Worm (Caenorhabditis elegans) whole organism, mixed stage, embryonic: Measurements from ENCODE around the gene C05C10.8.

ENCODE experiments used
- M03D4.4 ChIP-seq: sonication (generic microtip); optimal IDR thresholded peaks from 2 replicates; lab custom pipeline; 2017; ENCODE audit warnings: mild to moderate bottlenecking, missing genetic modification characterization, missing compliant biosample characterization
- bed-3 ChIP-seq: fragments of 200-800 bp; sonication (Bioruptor generic); optimal IDR thresholded peaks from 3 replicates; lab custom pipeline; 2018; ENCODE audit warnings: mild to moderate bottlenecking, missing genetic modification characterization, moderate library complexity, missing compliant biosample characterization
- blmp-1 ChIP-seq: fragments of 150-350 bp; optimal IDR thresholded peaks from 2 replicates; lab custom pipeline; 2014; ENCODE audit warnings: missing biosample characterization, missing genetic modification characterization
- ceh-43 ChIP-seq: fragments of 200-800 bp; sonication (Bioruptor generic); optimal IDR thresholded peaks from 2 replicates; lab custom pipeline; 2018; ENCODE audit warnings: mild to moderate bottlenecking, missing genetic modification characterization, moderate library complexity, missing compliant biosample characterization
- ceh-83 ChIP-seq: fragments of 200-800 bp; sonication (Bioruptor generic); optimal IDR thresholded peaks from 2 replicates; lab custom pipeline; 2018; ENCODE audit warnings: mild to moderate bottlenecking, missing genetic modification characterization, missing compliant biosample characterization
- cnd-1 ChIP-seq: fragments of 200-800 bp; sonication (Bioruptor generic); optimal IDR thresholded peaks from 2 replicates; lab custom pipeline; 2018; ENCODE audit warnings: mild to moderate bottlenecking, missing genetic modification characterization, missing compliant biosample characterization
- drap-1 ChIP-seq: fragments of 200-800 bp; sonication (Bioruptor generic); optimal IDR thresholded peaks from 3 replicates; lab custom pipeline; 2018; ENCODE audit warnings: mild to moderate bottlenecking, missing genetic modification characterization, missing compliant biosample characterization
- elt-1 ChIP-seq: sonication (generic microtip); optimal IDR thresholded peaks from 2 replicates; lab custom pipeline; 2017; ENCODE audit warnings: missing genetic modification characterization, mild to moderate bottlenecking, missing compliant biosample characterization, antibody characterized with exemption, moderate library complexity, borderline replicate concordance; ENCODE audit not compliant: insufficient read depth
- elt-3 ChIP-seq: fragments of 150-350 bp; optimal IDR thresholded peaks from 2 replicates; lab custom pipeline; 2014; ENCODE audit warnings: missing biosample characterization, missing genetic modification characterization
- flh-1 ChIP-seq: fragments of 200-800 bp; sonication (Bioruptor generic); optimal IDR thresholded peaks from 2 replicates; lab custom pipeline; 2018; ENCODE audit warnings: mild to moderate bottlenecking, missing genetic modification characterization, moderate library complexity, missing compliant biosample characterization
- ham-2 ChIP-seq: fragments of 200-800 bp; sonication (Bioruptor generic); optimal IDR thresholded peaks from 2 replicates; lab custom pipeline; 2018; ENCODE audit warnings: mild to moderate bottlenecking, missing genetic modification characterization, missing compliant biosample characterization
- hlh-1 ChIP-seq: fragments of 150-350 bp; optimal IDR thresholded peaks from 2 replicates; lab custom pipeline; 2014; ENCODE audit warnings: missing biosample characterization, missing genetic modification reagents, missing genetic modification characterization
- lin-13 ChIP-seq: fragments of 150-350 bp; optimal IDR thresholded peaks from 2 replicates; lab custom pipeline; 2014; ENCODE audit warnings: missing biosample characterization, missing genetic modification characterization
- lin-32 ChIP-seq: fragments of 200-800 bp; sonication (Bioruptor generic); optimal IDR thresholded peaks from 2 replicates; lab custom pipeline; 2018; ENCODE audit warnings: mild to moderate bottlenecking, missing genetic modification characterization, missing compliant biosample characterization
- lsy-2 ChIP-seq: fragments of 150-350 bp; optimal IDR thresholded peaks from 2 replicates; lab custom pipeline; 2014; ENCODE audit warnings: missing biosample characterization, missing genetic modification characterization
- mab-5 ChIP-seq: fragments of 150-350 bp; optimal IDR thresholded peaks from 2 replicates; lab custom pipeline; 2014; ENCODE audit warnings: missing biosample characterization, missing genetic modification characterization
- mep-1 ChIP-seq: fragments of 150-350 bp; optimal IDR thresholded peaks from 2 replicates; lab custom pipeline; 2017; ENCODE audit warnings: missing biosample characterization, missing genetic modification reagents, missing genetic modification characterization, inconsistent platforms
- nhr-12 ChIP-seq: fragments of 150-350 bp; optimal IDR thresholded peaks from 2 replicates; lab custom pipeline; 2014; ENCODE audit warnings: missing biosample characterization, missing genetic modification characterization
- nhr-2 ChIP-seq: fragments of 150-350 bp; optimal IDR thresholded peaks from 2 replicates; lab custom pipeline; 2014; ENCODE audit warnings: missing biosample characterization, missing genetic modification characterization
- nhr-237 ChIP-seq: fragments of 150-350 bp; optimal IDR thresholded peaks from 2 replicates; lab custom pipeline; 2014; ENCODE audit warnings: missing biosample characterization, missing genetic modification characterization
- nhr-28 ChIP-seq: fragments of 150-350 bp; optimal IDR thresholded peaks from 2 replicates; lab custom pipeline; 2014; ENCODE audit warnings: missing biosample characterization, missing genetic modification characterization
- nhr-76 ChIP-seq: sonication (generic microtip); optimal IDR thresholded peaks from 2 replicates; lab custom pipeline; 2017; ENCODE audit warnings: missing biosample characterization, missing genetic modification characterization
- pha-4 ChIP-seq: fragments of 150-350 bp; optimal IDR thresholded peaks from 2 replicates; lab custom pipeline; 2018; ENCODE audit warnings: missing biosample characterization, missing genetic modification reagents, missing genetic modification characterization
- sem-2 ChIP-seq: fragments of 200-800 bp; sonication (Bioruptor generic); optimal IDR thresholded peaks from 2 replicates; lab custom pipeline; 2018; ENCODE audit warnings: mild to moderate bottlenecking, missing genetic modification characterization, missing compliant biosample characterization
- snpc-4 ChIP-seq: fragments of 150-350 bp; optimal IDR thresholded peaks from 2 replicates; lab custom pipeline; 2014; ENCODE audit warnings: missing biosample characterization, missing genetic modification characterization
- unc-120 ChIP-seq: sonication (generic microtip); optimal IDR thresholded peaks from 2 replicates; lab custom pipeline; 2017; ENCODE audit warnings: missing genetic modification characterization, missing compliant biosample characterization; ENCODE audit not compliant: poor library complexity, severe bottlenecking
- unc-62 ChIP-seq: fragments of 150-350 bp; optimal IDR thresholded peaks from 2 replicates; lab custom pipeline; 2014; ENCODE audit warnings: missing biosample characterization, missing genetic modification reagents, missing genetic modification characterization
- zip-8 ChIP-seq: fragments of 150-350 bp; optimal IDR thresholded peaks from 2 replicates; lab custom pipeline; 2014; ENCODE audit warnings: missing biosample characterization, missing genetic modification characterization
- ztf-11 ChIP-seq: fragments of 150-350 bp; optimal IDR thresholded peaks from 2 replicates; lab custom pipeline; 2014; ENCODE audit warnings: missing biosample characterization, missing genetic modification characterization

The C05C10.8 gene

DNA sequence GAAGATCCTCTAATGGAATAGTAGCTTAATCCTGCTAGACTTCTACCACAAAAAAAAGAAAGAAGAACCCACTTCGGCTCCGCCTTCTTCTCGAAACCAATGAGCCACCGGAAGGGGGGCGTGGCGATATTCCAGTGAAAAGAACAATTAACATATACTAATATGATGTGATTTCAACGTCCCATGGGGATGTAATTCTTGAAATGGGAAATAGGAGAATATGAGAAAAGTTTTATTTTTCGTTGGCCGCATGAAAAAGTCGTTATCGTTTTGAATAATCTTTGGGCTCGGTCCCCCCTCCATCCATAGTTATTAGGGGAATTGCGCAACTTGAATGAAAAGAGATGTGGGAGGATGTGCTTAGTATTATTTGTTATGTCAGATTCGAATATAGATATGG is 17.5 kb downstream of the C05C10.8 start, which contains the start of gene unc-4:
TSS of gene unc-4 (minus strand) at position 101 of the 400 bp plus-strand sequence.
- TF ChIP-seq nhr-12 (tag; lab: Kevin White, UChicago) (no peak), lin-13 (tag; lab: Kevin White, UChicago) (no peak)

DNA sequence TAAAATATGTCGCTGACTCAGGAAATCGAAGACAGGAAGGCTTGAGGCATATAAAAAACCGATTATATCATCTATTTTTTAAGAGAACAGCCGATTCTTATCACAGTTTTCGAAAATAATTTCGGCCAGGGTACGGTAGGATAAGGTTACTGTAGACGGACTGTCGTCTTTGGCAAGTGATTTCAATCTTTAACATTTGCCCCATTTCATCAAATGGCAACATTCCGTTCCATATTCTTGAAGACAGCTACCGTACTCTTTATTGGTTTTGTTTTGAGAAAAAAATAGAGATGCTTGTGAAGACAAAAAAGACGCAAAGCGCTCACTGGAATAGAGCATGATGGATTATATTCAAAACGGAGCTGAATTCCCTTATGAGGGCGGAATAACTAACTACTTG is 19.1 kb downstream of the C05C10.8 start:
- TF ChIP-seq nhr-237 (tag; lab: Kevin White, UChicago) (no peak), bed-3 (GFP tag; lab: Kevin White, UChicago) (no peak), lin-13 (tag; lab: Kevin White, UChicago) (no peak), nhr-12 (tag; lab: Kevin White, UChicago) (no peak), ceh-83 (no peak), zip-8 (tag; lab: Kevin White, UChicago) (no peak), drap-1 (GFP tag; lab: Kevin White, UChicago) (no peak), elt-1 (tag; lab: Kevin White, UChicago) (no peak), mab-5 (tag; lab: Kevin White, UChicago) (no peak), snpc-4 (no peak), M03D4.4 (tag; lab: Kevin White, UChicago) (no peak), unc-62 (no peak), ztf-11 (tag; lab: Kevin White, UChicago) (no peak), ham-2 (no peak), nhr-76 (tag; lab: Kevin White, UChicago) (no peak), sem-2 (no peak), lin-32 (GFP tag; lab: Kevin White, UChicago) (no peak), mep-1 (tag; lab: Kevin White, UChicago) (no peak)

DNA sequence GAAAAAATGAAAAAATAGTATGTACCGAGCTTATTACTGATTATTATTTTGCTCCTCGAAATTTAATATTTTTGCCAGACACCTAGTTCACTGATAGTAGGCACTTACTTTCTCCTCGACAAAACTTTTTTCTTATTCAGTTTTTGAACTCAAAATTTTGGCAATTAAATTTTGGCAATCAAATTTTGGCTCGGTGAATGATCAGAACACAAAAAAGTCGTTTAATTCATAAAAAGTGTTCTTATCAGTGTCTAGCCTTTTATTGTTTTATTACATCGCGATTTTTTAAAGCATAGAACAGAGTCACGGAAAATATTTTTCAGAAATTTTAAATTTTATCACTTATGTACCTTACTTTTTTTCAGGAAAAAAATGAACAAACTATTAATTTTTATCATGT is 22.6 kb downstream of the C05C10.8 start:
- no peak for TF ChIP-seq mep-1 (tag; lab: Kevin White, UChicago)
- TF ChIP-seq mab-5 (tag; lab: Kevin White, UChicago) = no peak
- TF ChIP-seq sem-2 = no peak
- no peak for TF ChIP-seq nhr-12 (tag; lab: Kevin White, UChicago)
- no peak for TF ChIP-seq nhr-237 (tag; lab: Kevin White, UChicago)
- no peak for TF ChIP-seq elt-1 (tag; lab: Kevin White, UChicago)
- TF ChIP-seq pha-4 (tag; lab: Kevin White, UChicago) = no peak
- TF ChIP-seq snpc-4 = no peak
- no peak for TF ChIP-seq ceh-43 (GFP tag; lab: Kevin White, UChicago)
- TF ChIP-seq blmp-1 (tag; lab: Kevin White, UChicago) = no peak
- TF ChIP-seq drap-1 (GFP tag; lab: Kevin White, UChicago) = no peak
- TF ChIP-seq unc-120 (tag; lab: Kevin White, UChicago) = no peak
- no peak for TF ChIP-seq nhr-28 (tag; lab: Kevin White, UChicago)
- TF ChIP-seq elt-3 (tag; lab: Kevin White, UChicago) = no peak

DNA sequence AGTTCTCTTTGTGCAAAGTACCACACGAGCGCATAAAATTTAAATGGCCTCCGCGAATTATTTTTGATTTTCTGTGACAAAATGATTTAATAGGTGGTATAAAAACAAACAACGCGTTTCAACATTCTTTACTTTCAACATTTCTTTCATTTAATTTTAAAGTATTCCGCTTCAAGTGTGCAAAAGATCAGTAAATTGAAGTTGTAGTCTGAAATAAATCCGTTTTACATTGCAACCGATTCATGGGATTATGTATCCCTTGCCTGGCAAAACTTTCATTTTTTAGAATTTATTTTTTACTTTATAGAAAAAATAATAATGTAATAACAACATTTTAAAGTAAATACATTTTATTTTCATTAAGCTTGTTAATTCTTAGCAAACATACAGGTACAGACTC is 23.4 kb downstream of the C05C10.8 start, which contains the start of gene F26C11.1:
TSS of gene F26C11.1 (plus strand) at position 301 of the 400 bp plus-strand sequence.
- TF ChIP-seq mep-1 (tag; lab: Kevin White, UChicago) = no peak

DNA sequence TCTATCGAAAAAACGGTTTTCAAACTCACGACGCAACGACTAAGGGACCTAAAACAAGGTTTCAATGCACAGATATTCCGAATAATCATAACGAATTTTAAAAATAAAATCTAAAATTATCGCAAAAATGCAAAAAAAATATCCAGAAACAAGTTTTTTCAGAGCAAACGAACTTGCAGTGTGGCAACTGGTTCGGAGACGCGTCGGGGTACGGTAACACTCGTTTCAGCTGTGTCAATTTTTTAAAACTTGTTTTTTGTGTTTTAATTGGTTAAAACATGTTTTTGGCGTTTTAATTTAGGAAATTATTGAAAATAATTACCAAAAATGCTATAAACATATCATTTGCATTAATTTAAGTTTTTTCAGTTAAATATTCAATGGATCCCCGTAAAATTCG is 25.4 kb downstream of the C05C10.8 start, which contains the start of gene C08H9.16:
TSS of gene C08H9.16 (plus strand) at position 370 of the 400 bp plus-strand sequence.
- TF ChIP-seq lin-13 (tag; lab: Kevin White, UChicago) = peak; percentile 11
- peak; percentile 95 for TF ChIP-seq lsy-2 (tag; lab: Kevin White, UChicago)
- no peak for TF ChIP-seq ztf-11 (tag; lab: Kevin White, UChicago)
- peak; percentile 59 for TF ChIP-seq hlh-1 (tag; lab: Kevin White, UChicago)
- TF ChIP-seq nhr-237 (tag; lab: Kevin White, UChicago) = no peak
- TF ChIP-seq cnd-1 (tag; lab: Kevin White, UChicago) = no peak
- TF ChIP-seq nhr-76 (tag; lab: Kevin White, UChicago) = no peak
- peak; percentile 36 for TF ChIP-seq mep-1 (tag; lab: Kevin White, UChicago)

DNA sequence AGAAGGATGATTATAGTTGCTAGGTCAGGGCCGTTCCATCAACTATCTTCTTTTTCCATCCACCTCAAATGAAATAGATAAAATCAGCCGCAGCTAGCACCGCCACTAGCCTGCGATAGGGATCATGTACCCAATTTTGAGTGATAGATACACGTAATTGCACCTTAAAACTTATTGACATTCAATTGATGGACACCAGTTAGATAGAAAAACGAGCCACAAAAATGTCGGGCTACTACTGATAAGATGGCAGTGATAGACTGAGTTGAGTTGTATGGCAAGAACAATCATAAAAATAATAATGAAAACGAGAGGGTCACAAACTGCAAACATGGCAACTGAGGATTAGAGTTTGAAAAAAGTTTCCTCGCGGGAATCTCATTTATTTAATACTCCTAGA is 26.0 kb downstream of the C05C10.8 start:
- TF ChIP-seq mab-5 (tag; lab: Kevin White, UChicago) (no peak), flh-1 (GFP tag; lab: Kevin White, UChicago) (no peak), elt-1 (tag; lab: Kevin White, UChicago) (peak; percentile 96), nhr-237 (tag; lab: Kevin White, UChicago) (no peak), unc-120 (tag; lab: Kevin White, UChicago) (no peak), blmp-1 (tag; lab: Kevin White, UChicago) (no peak), sem-2 (no peak), ham-2 (peak; percentile 76), ceh-83 (no peak), ztf-11 (tag; lab: Kevin White, UChicago) (no peak), zip-8 (tag; lab: Kevin White, UChicago) (no peak), nhr-28 (tag; lab: Kevin White, UChicago) (no peak), elt-3 (tag; lab: Kevin White, UChicago) (no peak), nhr-2 (tag; lab: Kevin White, UChicago) (peak; percentile 4), mep-1 (tag; lab: Kevin White, UChicago) (no peak), ceh-43 (GFP tag; lab: Kevin White, UChicago) (no peak), nhr-76 (tag; lab: Kevin White, UChicago) (no peak), unc-62 (peak; percentile 42)
